Worm (Caenorhabditis elegans): ENCODE results near the gene C09B8.8.

The C09B8.8 gene

ce11 chrX:5982799-5983198, 32.5 kb upstream of the C09B8.8 start (continued):
- TF ChIP-seq dmd-6 (GFP tag; IDR thresholded peaks at IDR 0.05) (0 out of 2 replicates have a peak, but pooled peaks have one; percentile 14), ctbp-1 (GFP tag; IDR thresholded peaks at IDR 0.05) (peak; percentile 53), ceh-20 (GFP tag; IDR thresholded peaks at IDR 0.05) (peak; percentile 76; the same call in 1 of the 2 replicates), lsy-2 (tag; optimal IDR thresholded peaks at IDR 0.05) (peak; percentile 7 to 53)

DNA sequence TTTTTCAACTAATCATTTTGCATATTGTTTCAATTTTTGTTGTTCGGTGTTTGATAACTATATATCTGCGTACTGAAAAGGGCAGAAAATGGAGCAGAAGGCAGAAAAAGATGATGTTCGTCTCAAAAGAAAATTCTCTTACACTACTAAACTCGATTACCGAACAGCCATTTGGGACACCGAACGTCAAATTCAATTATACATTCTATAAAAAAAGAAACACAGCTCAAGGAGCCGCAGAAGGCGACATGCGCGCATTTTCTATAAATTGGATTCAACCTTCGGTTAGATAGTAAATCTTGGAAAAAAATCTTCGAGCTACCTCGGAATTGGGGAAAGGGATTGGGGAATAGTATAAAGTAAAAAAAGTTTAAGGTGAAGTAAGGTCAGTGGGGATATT, 32.0 kb upstream of the C09B8.8 start:
- TF ChIP-seq zag-1 (tag; optimal IDR thresholded peaks at IDR 0.05): no peak
- peak; percentile 85 for TF ChIP-seq fkh-10 (GFP tag; optimal IDR thresholded peaks at IDR 0.05)
- peak; percentile 59 for TF ChIP-seq ctbp-1 (GFP tag; IDR thresholded peaks at IDR 0.05)
- TF ChIP-seq egl-27 (tag; optimal IDR thresholded peaks at IDR 0.05): no peak
- peak; percentile 87 for TF ChIP-seq ces-1 (GFP tag; optimal IDR thresholded peaks at IDR 0.05)
- peak; percentile 31; the same call in 1 of the 2 replicates for TF ChIP-seq dmd-6 (GFP tag; IDR thresholded peaks at IDR 0.05)
- TF ChIP-seq Y105C5A.15 (GFP tag; IDR thresholded peaks at IDR 0.05): no peak
- no peak for TF ChIP-seq daf-8 (GFP tag; IDR thresholded peaks at IDR 0.05)

- peak; percentile 90 for TF ChIP-seq hlh-11 (tag; optimal IDR thresholded peaks at IDR 0.05)
- peak; percentile 79 for TF ChIP-seq nhr-28 (tag; optimal IDR thresholded peaks at IDR 0.05)
- TF ChIP-seq mes-2 (tag; optimal IDR thresholded peaks at IDR 0.05; ENCODE audit: poor library complexity, severe bottlenecking): peak; percentile 84
- peak; percentile 96 for TF ChIP-seq hlh-30 (tag; optimal IDR thresholded peaks at IDR 0.05; ENCODE audit: insufficient read depth)
- peak; percentile 93 for TF ChIP-seq fkh-10 (GFP tag; optimal IDR thresholded peaks at IDR 0.05)
- TF ChIP-seq duxl-1 (tag; optimal IDR thresholded peaks at IDR 0.05; ENCODE audit: poor library complexity): peak; percentile 39
- peak; percentile 14 for TF ChIP-seq nhr-25 (tag; optimal IDR thresholded peaks at IDR 0.05; ENCODE audit: borderline replicate concordance, insufficient read depth)
- TF ChIP-seq hif-1 (tag; optimal IDR thresholded peaks at IDR 0.05): peak in 1 of 2 experiments; percentile 86
- TF ChIP-seq F37D6.2 (tag; optimal IDR thresholded peaks at IDR 0.05): peak; percentile 84
- TF ChIP-seq ces-1 (GFP tag; optimal IDR thresholded peaks at IDR 0.05): no peak
- peak; percentile 93 for TF ChIP-seq mep-1 (tag; optimal IDR thresholded peaks at IDR 0.05)
- TF ChIP-seq nhr-6 (tag; optimal IDR thresholded peaks at IDR 0.05): peak; percentile 84
- 0 out of 2 replicates have a peak, but pooled peaks have one; percentile 28 for TF ChIP-seq saeg-2 (GFP tag; IDR thresholded peaks at IDR 0.05)
- TF ChIP-seq ZK546.5 (tag; optimal IDR thresholded peaks at IDR 0.05): peak in 1 of 2 experiments; percentile 86
- no peak for TF ChIP-seq aly-2 (tag; optimal IDR thresholded peaks at IDR 0.05)
- TF ChIP-seq unc-62 (GFP tag; optimal IDR thresholded peaks at IDR 0.05 in 1 of 2): peak in 1 of 2 experiments; percentile 84
- no peak for TF ChIP-seq unc-62 (tag; optimal IDR thresholded peaks at IDR 0.05)
- TF ChIP-seq hmg-1.1 (GFP tag; IDR thresholded peaks at IDR 0.05): peak; percentile 89
- TF ChIP-seq lin-15B (tag; optimal IDR thresholded peaks at IDR 0.05): no peak
- TF ChIP-seq nhr-76 (tag; optimal IDR thresholded peaks at IDR 0.05): no peak
- TF ChIP-seq dpl-1 (GFP tag; optimal IDR thresholded peaks at IDR 0.05): peak; percentile 88
- no peak for TF ChIP-seq mdt-29 (GFP tag; IDR thresholded peaks at IDR 0.05)
- TF ChIP-seq madf-9 (GFP tag; conservative IDR thresholded peaks at IDR 0.05): peak; percentile 68; the same call in 1 of the 2 replicates
- TF ChIP-seq F49E8.2 (tag; optimal IDR thresholded peaks at IDR 0.05; ENCODE audit: borderline replicate concordance): no peak
- TF ChIP-seq ceh-20 (GFP tag; IDR thresholded peaks at IDR 0.05): peak; percentile 66; the same call in 1 of the 2 replicates
- peak; percentile 85 for TF ChIP-seq lin-13 (GFP tag; optimal IDR thresholded peaks at IDR 0.05)
- no peak for TF ChIP-seq unc-130 (GFP tag; optimal IDR thresholded peaks at IDR 0.05)
- TF ChIP-seq F26F4.8 (GFP tag; conservative IDR thresholded peaks at IDR 0.05): 0 out of 2 replicates have a peak, but pooled peaks have one; percentile 37
- peak; percentile 9 for TF ChIP-seq cey-2 (tag; optimal IDR thresholded peaks at IDR 0.05; ENCODE audit: borderline replicate concordance, insufficient read depth)
- TF ChIP-seq skn-1 (tag; optimal IDR thresholded peaks at IDR 0.05): no peak
- peak; percentile 7 to 87 for TF ChIP-seq lsy-2 (tag; optimal IDR thresholded peaks at IDR 0.05)
- TF ChIP-seq nhr-48 (tag; optimal IDR thresholded peaks at IDR 0.05): peak; percentile 64
- TF ChIP-seq D1046.2 (GFP tag; IDR thresholded peaks at IDR 0.05): no peak
- no peak for TF ChIP-seq Y75B8A.6 (GFP tag; IDR thresholded peaks at IDR 0.05)
- TF ChIP-seq vab-7 (GFP tag; IDR thresholded peaks at IDR 0.05): no peak; the same call in 1 of the 2 replicates
- TF ChIP-seq dmd-6 (GFP tag; IDR thresholded peaks at IDR 0.05): peak; percentile 81
- peak; percentile 2 for TF ChIP-seq zag-1 (tag; optimal IDR thresholded peaks at IDR 0.05)
- peak; percentile 68 for TF ChIP-seq jun-1 (tag; optimal IDR thresholded peaks at IDR 0.05)
- peak; percentile 36; the same call in 1 of the 2 replicates for TF ChIP-seq pha-4 (GFP tag; IDR thresholded peaks at IDR 0.05)
- no peak for TF ChIP-seq pha-4 (tag; optimal IDR thresholded peaks at IDR 0.05)
- TF ChIP-seq aha-1 (tag): peak; percentile 83
Observed at ce11 chrX:5984581-5985039, 30.7 kb upstream of the C09B8.8 start, which contains the start of gene klp-13. TSS of gene klp-13 (plus strand) at chrX:5984989.

All from whole organism, L4 larva.